Worm (Caenorhabditis elegans) whole organism, L1 larva: Measurements from ENCODE around the gene flp-23.

Experiments used
- C16A3.4 ChIP-seq: fragments of 150-350 bp; optimal IDR thresholded peaks from 2 replicates; lab custom pipeline; 2014; ENCODE audit warnings: missing biosample characterization, missing genetic modification characterization
- C34B4.2 ChIP-seq: sonication (generic microtip); optimal IDR thresholded peaks from 2 replicates; lab custom pipeline; 2017; ENCODE audit warnings: mild to moderate bottlenecking, missing genetic modification characterization, missing compliant biosample characterization
- F16B12.6 ChIP-seq: fragments of 150-350 bp; optimal IDR thresholded peaks from 2 replicates; lab custom pipeline; 2014; ENCODE audit warnings: missing biosample characterization, missing genetic modification characterization
- Y116A8C.19 ChIP-seq: sonication (generic microtip); optimal IDR thresholded peaks from 2 replicates; lab custom pipeline; 2016; ENCODE audit warnings: missing compliant biosample characterization, missing genetic modification characterization, borderline replicate concordance
- aha-1 ChIP-seq: fragments of 150-350 bp; optimal IDR thresholded peaks from 2 replicates; lab custom pipeline; 2014; ENCODE audit warnings: missing biosample characterization, missing genetic modification characterization
- alr-1 ChIP-seq: fragments of 200-800 bp; sonication (Bioruptor generic); optimal IDR thresholded peaks from 2 replicates; lab custom pipeline; 2018; ENCODE audit warnings: borderline replicate concordance, mild to moderate bottlenecking, missing genetic modification characterization, missing compliant biosample characterization
- ceh-63 ChIP-seq: fragments of 200-800 bp; sonication (Bioruptor generic); optimal IDR thresholded peaks from 2 replicates; lab custom pipeline; 2018; ENCODE audit warnings: mild to moderate bottlenecking, missing genetic modification characterization, missing compliant biosample characterization
- ceh-82 ChIP-seq, 3 experiments: fragments of 150-350 bp in 1 of 3; sonication (generic microtip) in 2 of 3; optimal IDR thresholded peaks; 2 replicates each; lab custom pipeline; 2014 to 2017; ENCODE audit warnings: missing biosample characterization in 3 of 3, missing genetic modification characterization in 3 of 3
- ceh-88 ChIP-seq: fragments of 200-800 bp; sonication (Bioruptor generic); IDR thresholded peaks from 2 replicates; pipeline ENCODE4 v1.3.6; 2022; ENCODE audit warnings: missing genetic modification characterization, missing compliant biosample characterization
- dpl-1 ChIP-seq, 3 experiments: fragments of 150-350 bp in 2 of 3; sonication (generic microtip) in 1 of 3; optimal IDR thresholded peaks; 2 replicates each; lab custom pipeline; 2014 to 2017; ENCODE audit warnings: missing biosample characterization in 3 of 3, missing genetic modification characterization in 3 of 3, missing genetic modification reagents in 3 of 3
- efl-1 ChIP-seq, 4 experiments: fragments of 150-350 bp; optimal IDR thresholded peaks in 3 of 4; peaks in 1 of 4; 1 replicate in 1 of 4; 2 replicates in 3 of 4; lab custom pipeline; 2014; ENCODE audit warnings: missing biosample characterization in 2 of 4, missing genetic modification characterization in 2 of 4, missing genetic modification reagents in 2 of 4
- elt-2 ChIP-seq: sonication (generic microtip); optimal IDR thresholded peaks from 2 replicates; lab custom pipeline; 2016; ENCODE audit warnings: missing genetic modification characterization, mild to moderate bottlenecking, inconsistent platforms, missing compliant biosample characterization, missing genetic modification reagents
- elt-3 ChIP-seq, 6 experiments: fragments of 150-350 bp in 1 of 6; sonication (generic microtip); optimal IDR thresholded peaks; 2 replicates each; lab custom pipeline; 2017 to 2018; ENCODE audit warnings: missing biosample characterization in 6 of 6, missing genetic modification characterization in 6 of 6, inconsistent platforms in 1 of 6
- ets-5 ChIP-seq: fragments of 200-800 bp; sonication (Bioruptor generic); IDR thresholded peaks from 2 replicates; pipeline ENCODE4 v1.3.6; 2022; ENCODE audit warnings: missing genetic modification characterization, missing compliant biosample characterization
- fkh-10 ChIP-seq: sonication (generic microtip); optimal IDR thresholded peaks from 2 replicates; lab custom pipeline; 2017; ENCODE audit warnings: missing biosample characterization, missing genetic modification reagents, missing genetic modification characterization
- fos-1 ChIP-seq: fragments of 150-350 bp; optimal IDR thresholded peaks from 2 replicates; lab custom pipeline; 2014; ENCODE audit warnings: missing biosample characterization, missing genetic modification characterization
- grh-1 ChIP-seq: fragments of 200-800 bp; sonication (Bioruptor generic); IDR thresholded peaks from 2 replicates; pipeline ENCODE4 v1.3.6; 2022; ENCODE audit warnings: missing genetic modification reagents, missing genetic modification characterization, missing compliant biosample characterization
- hlh-17 ChIP-seq: fragments of 200-800 bp; sonication (Bioruptor generic); optimal IDR thresholded peaks from 2 replicates; lab custom pipeline; 2018; ENCODE audit warnings: missing genetic modification characterization, mild to moderate bottlenecking, missing compliant biosample characterization, moderate library complexity, borderline replicate concordance
- hlh-4 ChIP-seq: sonication (generic microtip); optimal IDR thresholded peaks from 2 replicates; lab custom pipeline; 2016; ENCODE audit warnings: mild to moderate bottlenecking, missing genetic modification characterization, missing compliant biosample characterization
- jun-1 ChIP-seq: fragments of 150-350 bp; optimal IDR thresholded peaks from 2 replicates; lab custom pipeline; 2014; ENCODE audit warnings: missing biosample characterization, missing genetic modification reagents, missing genetic modification characterization
- lin-13 ChIP-seq: fragments of 150-350 bp; optimal IDR thresholded peaks from 2 replicates; lab custom pipeline; 2014; ENCODE audit warnings: missing biosample characterization, missing genetic modification reagents, missing genetic modification characterization
- lin-14 ChIP-seq: fragments of 200-800 bp; sonication (Bioruptor generic); optimal IDR thresholded peaks from 2 replicates; lab custom pipeline; 2018; ENCODE audit warnings: mild to moderate bottlenecking, missing genetic modification characterization, moderate library complexity, missing compliant biosample characterization
- lin-15B ChIP-seq: fragments of 150-350 bp; sonication (generic microtip); optimal IDR thresholded peaks from 3 replicates; lab custom pipeline; 2014; ENCODE audit warnings: missing biosample characterization, missing genetic modification characterization
- lin-39 ChIP-seq: fragments of 150-350 bp; optimal IDR thresholded peaks from 2 replicates; lab custom pipeline; 2014; ENCODE audit warnings: missing biosample characterization, missing genetic modification reagents, missing genetic modification characterization
- lir-3 ChIP-seq: sonication (generic microtip); optimal IDR thresholded peaks from 2 replicates; lab custom pipeline; 2016; ENCODE audit warnings: mild to moderate bottlenecking, missing genetic modification characterization, moderate library complexity, missing compliant biosample characterization; ENCODE audit not compliant: poor library complexity
- lsy-2 ChIP-seq, 2 experiments: fragments of 150-350 bp; optimal IDR thresholded peaks; 2 replicates each; lab custom pipeline; 2014; ENCODE audit warnings: missing biosample characterization in 2 of 2, missing genetic modification characterization in 2 of 2
- mdl-1 ChIP-seq, 2 experiments: fragments of 150-350 bp; optimal IDR thresholded peaks; 2 replicates each; lab custom pipeline; 2014 to 2017; ENCODE audit warnings: missing biosample characterization in 2 of 2, missing genetic modification characterization in 2 of 2, inconsistent platforms in 1 of 2
- nhr-11 ChIP-seq: fragments of 150-350 bp; optimal IDR thresholded peaks from 2 replicates; lab custom pipeline; 2014; ENCODE audit warnings: missing biosample characterization, missing genetic modification characterization
- nhr-12 ChIP-seq: sonication (generic microtip); optimal IDR thresholded peaks from 2 replicates; lab custom pipeline; 2017; ENCODE audit warnings: missing biosample characterization, missing genetic modification characterization
- nhr-19 ChIP-seq: fragments of 200-800 bp; sonication (Bioruptor generic); conservative IDR thresholded peaks from 2 replicates; pipeline ENCODE4 v1.3.6; 2022; ENCODE audit warnings: missing genetic modification characterization, missing compliant biosample characterization
- nhr-237 ChIP-seq: fragments of 150-350 bp; optimal IDR thresholded peaks from 2 replicates; lab custom pipeline; 2014; ENCODE audit warnings: missing biosample characterization, missing genetic modification characterization
- nhr-28 ChIP-seq: fragments of 150-350 bp; optimal IDR thresholded peaks from 2 replicates; lab custom pipeline; 2014; ENCODE audit warnings: missing biosample characterization, missing genetic modification characterization
- nhr-47 ChIP-seq: sonication (generic microtip); optimal IDR thresholded peaks from 2 replicates; lab custom pipeline; 2016; ENCODE audit warnings: mild to moderate bottlenecking, missing genetic modification characterization, moderate library complexity, missing compliant biosample characterization
- nhr-71 ChIP-seq: sonication (generic microtip); optimal IDR thresholded peaks from 2 replicates; lab custom pipeline; 2016; ENCODE audit warnings: mild to moderate bottlenecking, missing genetic modification characterization, moderate library complexity, missing compliant biosample characterization
- nhr-77 ChIP-seq: fragments of 150-350 bp; optimal IDR thresholded peaks from 2 replicates; lab custom pipeline; 2014; ENCODE audit warnings: missing biosample characterization, missing genetic modification characterization
- nhr-84 ChIP-seq: sonication (generic microtip); optimal IDR thresholded peaks from 2 replicates; lab custom pipeline; 2017; ENCODE audit warnings: missing biosample characterization, missing genetic modification characterization
- nhr-90 ChIP-seq: sonication (generic microtip); optimal IDR thresholded peaks from 2 replicates; lab custom pipeline; 2016; ENCODE audit warnings: mild to moderate bottlenecking, missing genetic modification characterization, missing compliant biosample characterization; ENCODE audit not compliant: poor library complexity
- pag-3 ChIP-seq: sonication (generic microtip); optimal IDR thresholded peaks from 2 replicates; lab custom pipeline; 2017; ENCODE audit warnings: missing genetic modification characterization, mild to moderate bottlenecking, missing compliant biosample characterization, antibody characterized with exemption, borderline replicate concordance; ENCODE audit not compliant: insufficient read depth
- rnt-1 ChIP-seq: sonication (generic microtip); optimal IDR thresholded peaks from 2 replicates; lab custom pipeline; 2016; ENCODE audit warnings: mild to moderate bottlenecking, missing genetic modification characterization, moderate library complexity, missing compliant biosample characterization
- skn-1 ChIP-seq: fragments of 150-350 bp; optimal IDR thresholded peaks from 2 replicates; lab custom pipeline; 2014; ENCODE audit warnings: missing biosample characterization, missing genetic modification characterization
- snpc-4 ChIP-seq: fragments of 150-350 bp; optimal IDR thresholded peaks from 2 replicates; lab custom pipeline; 2014; ENCODE audit warnings: missing biosample characterization, missing genetic modification characterization
- snu-23 ChIP-seq: sonication (generic microtip); optimal IDR thresholded peaks from 2 replicates; lab custom pipeline; 2016; ENCODE audit warnings: missing genetic modification characterization, missing compliant biosample characterization
- sox-4 ChIP-seq: sonication (generic microtip); optimal IDR thresholded peaks from 2 replicates; lab custom pipeline; 2016; ENCODE audit warnings: missing genetic modification characterization, missing compliant biosample characterization
- sptf-1 ChIP-seq: fragments of 150-350 bp; optimal IDR thresholded peaks from 2 replicates; lab custom pipeline; 2014; ENCODE audit warnings: missing biosample characterization, missing genetic modification characterization
- tbx-2 ChIP-seq: sonication (generic microtip); optimal IDR thresholded peaks from 2 replicates; lab custom pipeline; 2016; ENCODE audit warnings: missing genetic modification characterization, missing compliant biosample characterization
- tlp-1 ChIP-seq: fragments of 150-350 bp; optimal IDR thresholded peaks from 2 replicates; lab custom pipeline; 2014; ENCODE audit warnings: missing biosample characterization, missing genetic modification characterization
- unc-130 ChIP-seq: fragments of 150-350 bp; optimal IDR thresholded peaks from 2 replicates; lab custom pipeline; 2017; ENCODE audit warnings: missing biosample characterization, missing genetic modification characterization, inconsistent platforms
- unc-30 ChIP-seq: sonication (generic microtip); optimal IDR thresholded peaks from 2 replicates; lab custom pipeline; 2017; ENCODE audit warnings: missing biosample characterization, missing genetic modification characterization
- unc-62 ChIP-seq: fragments of 150-350 bp; optimal IDR thresholded peaks from 2 replicates; lab custom pipeline; 2014; ENCODE audit warnings: missing biosample characterization, missing genetic modification reagents, missing genetic modification characterization
- unc-86 ChIP-seq: sonication (generic microtip); optimal IDR thresholded peaks from 2 replicates; lab custom pipeline; 2016; ENCODE audit warnings: missing genetic modification characterization, missing compliant biosample characterization
- vab-15 ChIP-seq: sonication (generic microtip); optimal IDR thresholded peaks from 2 replicates; lab custom pipeline; 2017; ENCODE audit warnings: missing genotype, mild to moderate bottlenecking, missing genetic modification characterization, missing compliant biosample characterization
- xbp-1 ChIP-seq: sonication (generic microtip); optimal IDR thresholded peaks from 2 replicates; lab custom pipeline; 2016; ENCODE audit warnings: missing genetic modification characterization, missing compliant biosample characterization
- ztf-4 ChIP-seq: fragments of 150-350 bp; optimal IDR thresholded peaks from 2 replicates; lab custom pipeline; 2014; ENCODE audit warnings: missing biosample characterization, missing genetic modification characterization

Gene flp-23

ce11 chrIII:8664897-8665388 lies 14.4 kb downstream of the flp-23 start, which contains the start of gene F22B7.1:
TSS of gene F22B7.1 (plus strand) at chrIII:8665338.
- no peak for TF ChIP-seq snu-23 (GFP tag; lab: Kevin White, UChicago)
- TF ChIP-seq lsy-2 (tag; optimal IDR thresholded peaks at IDR 0.05; lab: Kevin White, UChicago) = no peak
- peak; percentile 8 for TF ChIP-seq hlh-4 (tag; lab: Kevin White, UChicago)
- TF ChIP-seq rnt-1 (tag; lab: Kevin White, UChicago) = no peak
- no peak for TF ChIP-seq lin-15B
- TF ChIP-seq unc-130 (tag; lab: Kevin White, UChicago) = no peak
- peak; percentile 54 for TF ChIP-seq nhr-71 (tag; lab: Kevin White, UChicago)
- TF ChIP-seq nhr-19 = no peak
- TF ChIP-seq xbp-1 (tag; lab: Kevin White, UChicago) = no peak
- no peak for TF ChIP-seq nhr-12
- no peak for TF ChIP-seq fos-1 (tag; lab: Kevin White, UChicago)
- no peak for TF ChIP-seq fkh-10 (GFP tag; lab: Kevin White, UChicago)
- TF ChIP-seq ztf-4 = no peak
- TF ChIP-seq tlp-1 = no peak
- TF ChIP-seq nhr-47 = peak; percentile 27
- no peak for TF ChIP-seq ets-5
- TF ChIP-seq nhr-84 (tag; lab: Kevin White, UChicago) = no peak
- no peak for TF ChIP-seq C16A3.4 (tag; lab: Kevin White, UChicago)
- no peak for TF ChIP-seq elt-2 (tag; lab: Kevin White, UChicago)
- no peak for TF ChIP-seq elt-3 (tag; optimal IDR thresholded peaks at IDR 0.05; lab: Kevin White, UChicago)
- no peak for TF ChIP-seq nhr-28
- no peak for TF ChIP-seq snpc-4 (tag; lab: Kevin White, UChicago)
- TF ChIP-seq C34B4.2 (tag; lab: Kevin White, UChicago) = no peak
- TF ChIP-seq aha-1 (tag; lab: Kevin White, UChicago) = no peak
- no peak for TF ChIP-seq lin-39
- TF ChIP-seq mdl-1 (tag; optimal IDR thresholded peaks at IDR 0.05; lab: Kevin White, UChicago) = no peak
- TF ChIP-seq nhr-237 (tag; lab: Kevin White, UChicago) = no peak
- TF ChIP-seq hlh-17 = no peak
- no peak for TF ChIP-seq efl-1 (optimal IDR thresholded peaks at IDR 0.05; lab: Kevin White, UChicago)
- no peak for TF ChIP-seq efl-1 (GFP tag; optimal IDR thresholded peaks at IDR 0.05 in 1 of 2; lab: Kevin White, UChicago)
- no peak for TF ChIP-seq unc-86 (tag; lab: Kevin White, UChicago)
- no peak for TF ChIP-seq Y116A8C.19 (tag; lab: Kevin White, UChicago)
- TF ChIP-seq grh-1 (GFP tag; lab: Robert Waterston, UW) = no peak
- no peak for TF ChIP-seq vab-15 (tag; lab: Kevin White, UChicago)
- no peak for TF ChIP-seq nhr-77 (tag; lab: Kevin White, UChicago)
- no peak for TF ChIP-seq pag-3
- peak; percentile 46 for TF ChIP-seq lin-14 (GFP tag; lab: Kevin White, UChicago)
- TF ChIP-seq lin-13 (GFP tag; lab: Kevin White, UChicago) = no peak
- TF ChIP-seq sox-4 (tag; lab: Kevin White, UChicago) = peak; percentile 55
- no peak for TF ChIP-seq ceh-63 (GFP tag; lab: Kevin White, UChicago)
- no peak for TF ChIP-seq ceh-88 (GFP tag; lab: Robert Waterston, UW)
- TF ChIP-seq unc-30 (tag; lab: Kevin White, UChicago) = no peak
- no peak for TF ChIP-seq dpl-1 (GFP tag; optimal IDR thresholded peaks at IDR 0.05; lab: Kevin White, UChicago)
- TF ChIP-seq nhr-11 (tag; lab: Kevin White, UChicago) = no peak
- no peak for TF ChIP-seq F16B12.6 (tag; lab: Kevin White, UChicago)
- TF ChIP-seq skn-1 (tag; lab: Kevin White, UChicago) = no peak
- no peak for TF ChIP-seq ceh-82 (tag; optimal IDR thresholded peaks at IDR 0.05; lab: Kevin White, UChicago)
- no peak for TF ChIP-seq tbx-2 (tag; lab: Kevin White, UChicago)
- no peak for TF ChIP-seq sptf-1 (tag; lab: Kevin White, UChicago)
- TF ChIP-seq alr-1 (tag; lab: Kevin White, UChicago) = no peak
- no peak for TF ChIP-seq unc-62 (GFP tag; lab: Kevin White, UChicago)
- TF ChIP-seq nhr-90 = no peak
- no peak for TF ChIP-seq jun-1 (tag; lab: Kevin White, UChicago)
- peak; percentile 18 for TF ChIP-seq lir-3 (tag; lab: Kevin White, UChicago)
